Fruit fly (Drosophila melanogaster) whole organism, embryonic: ENCODE measurements around the gene CG42758.

ENCODE experiments used
- ATbp ChIP-seq: fragments of 200-800 bp; sonication (Bioruptor generic); optimal IDR thresholded peaks from 2 replicates; lab custom pipeline; 2017; ENCODE audit warnings: missing biosample characterization, mild to moderate bottlenecking, missing genetic modification characterization, missing genetic modification reagents
- Adf1 ChIP-seq: fragments of 200-800 bp; sonication (Bioruptor generic); IDR thresholded peaks from 2 replicates; pipeline ENCODE4 v1.3.6; 2022; ENCODE audit warnings: missing biosample characterization, missing genetic modification characterization
- Atf6 ChIP-seq: fragments of 200-800 bp; sonication (Bioruptor generic); IDR thresholded peaks from 2 replicates; pipeline ENCODE4 v1.3.6; 2022; ENCODE audit warnings: missing biosample characterization, missing genetic modification characterization
- Blimp-1 ChIP-seq: fragments of 200-800 bp; sonication (Bioruptor generic); optimal IDR thresholded peaks from 3 replicates; lab custom pipeline; 2018; ENCODE audit warnings: missing biosample characterization, missing genetic modification characterization, mild to moderate bottlenecking, moderate library complexity, missing genetic modification reagents
- C15 ChIP-seq: fragments of 200-800 bp; sonication (Bioruptor generic); IDR thresholded peaks from 3 replicates; pipeline ENCODE4 v1.3.6; 2022; ENCODE audit warnings: missing biosample characterization, missing genetic modification characterization
- CG10431 ChIP-seq: fragments of 200-800 bp; sonication (Bioruptor generic); optimal IDR thresholded peaks from 3 replicates; lab custom pipeline; 2018; ENCODE audit warnings: missing biosample characterization, mild to moderate bottlenecking, missing genetic modification characterization
- CG12391 ChIP-seq: fragments of 200-800 bp; sonication (Bioruptor generic); optimal IDR thresholded peaks from 3 replicates; lab custom pipeline; 2018; ENCODE audit warnings: missing biosample characterization, mild to moderate bottlenecking, missing genetic modification characterization, moderate library complexity
- CG15011 ChIP-seq: fragments of 200-800 bp; sonication (Bioruptor generic); optimal IDR thresholded peaks from 3 replicates; lab custom pipeline; 2018; ENCODE audit warnings: missing biosample characterization, mild to moderate bottlenecking, missing genetic modification characterization
- CG15479 ChIP-seq: fragments of 200-800 bp; sonication (Bioruptor generic); optimal IDR thresholded peaks from 3 replicates; lab custom pipeline; 2019; ENCODE audit warnings: missing biosample characterization, mild to moderate bottlenecking, missing genetic modification characterization, moderate library complexity
- CG15514 ChIP-seq: fragments of 200-800 bp; sonication (Bioruptor generic); optimal IDR thresholded peaks from 3 replicates; lab custom pipeline; 2017; ENCODE audit warnings: missing biosample characterization, missing genetic modification characterization, mild to moderate bottlenecking, moderate library complexity, missing genetic modification reagents
- CG15601 ChIP-seq: fragments of 200-800 bp; sonication (Bioruptor generic); optimal IDR thresholded peaks from 3 replicates; lab custom pipeline; 2019; ENCODE audit warnings: missing biosample characterization, mild to moderate bottlenecking, missing genetic modification characterization, moderate library complexity
- CG17361 ChIP-seq: fragments of 200-800 bp; sonication (Bioruptor generic); IDR thresholded peaks from 3 replicates; pipeline ENCODE4 v1.3.6; 2022; ENCODE audit warnings: missing biosample characterization, missing genetic modification characterization
- CG17612 ChIP-seq: fragments of 200-800 bp; sonication (Bioruptor generic); IDR thresholded peaks from 2 replicates; pipeline ENCODE4 v1.3.6; 2022; ENCODE audit warnings: missing biosample characterization, missing genetic modification characterization
- CG18262 ChIP-seq: fragments of 200-800 bp; optimal IDR thresholded peaks from 3 replicates; lab custom pipeline; 2019; ENCODE audit warnings: missing biosample characterization, mild to moderate bottlenecking, missing genetic modification characterization, moderate library complexity
- CG18619 ChIP-seq: fragments of 200-800 bp; sonication (Bioruptor generic); optimal IDR thresholded peaks from 3 replicates; lab custom pipeline; 2017; ENCODE audit warnings: missing biosample characterization, mild to moderate bottlenecking, missing genetic modification characterization
- CG2129 ChIP-seq: fragments of 200-800 bp; sonication (Bioruptor generic); IDR thresholded peaks from 2 replicates; pipeline ENCODE4 v1.3.6; 2022; ENCODE audit warnings: missing biosample characterization, missing genetic modification characterization; ENCODE audit not compliant: partially characterized antibody
- CG2712 ChIP-seq: fragments of 200-800 bp; optimal IDR thresholded peaks from 3 replicates; lab custom pipeline; 2019; ENCODE audit warnings: missing biosample characterization, mild to moderate bottlenecking, missing genetic modification characterization, moderate library complexity
- CG31441 ChIP-seq: fragments of 200-800 bp; sonication (Bioruptor generic); IDR thresholded peaks from 2 replicates; pipeline ENCODE4 v1.3.6; 2022; ENCODE audit warnings: missing biosample characterization, missing genetic modification characterization
- CG5245 ChIP-seq: fragments of 200-800 bp; sonication (Bioruptor generic); optimal IDR thresholded peaks from 3 replicates; lab custom pipeline; 2016; ENCODE audit warnings: missing biosample characterization, missing genetic modification characterization
- CG6272 ChIP-seq: fragments of 200-800 bp; sonication (Bioruptor generic); IDR thresholded peaks from 2 replicates; pipeline ENCODE4 v1.3.6; 2022; ENCODE audit warnings: missing biosample characterization, missing genetic modification characterization
- CG9215 ChIP-seq: fragments of 200-800 bp; sonication (Bioruptor generic); IDR thresholded peaks from 2 replicates; pipeline ENCODE4 v1.3.6; 2022; ENCODE audit warnings: missing biosample characterization, missing genetic modification characterization
- D19A ChIP-seq: fragments of 200-800 bp; optimal IDR thresholded peaks from 3 replicates; lab custom pipeline; 2019; ENCODE audit warnings: missing biosample characterization, mild to moderate bottlenecking, missing genetic modification characterization, moderate library complexity
- Ets65A ChIP-seq: fragments of 200-800 bp; sonication (Bioruptor generic); peaks from one replicate; lab custom pipeline; 2016; ENCODE audit warnings: missing biosample characterization, missing genetic modification characterization
- HLHmδ ChIP-seq: fragments of 200-800 bp; sonication (Bioruptor generic); optimal IDR thresholded peaks from 2 replicates; lab custom pipeline; 2018; ENCODE audit warnings: missing biosample characterization, mild to moderate bottlenecking, missing genetic modification characterization, moderate library complexity
- Hey ChIP-seq: fragments of 200-800 bp; sonication (Bioruptor generic); optimal IDR thresholded peaks from 3 replicates; lab custom pipeline; 2018; ENCODE audit warnings: missing biosample characterization, mild to moderate bottlenecking, missing genetic modification characterization
- Kr ChIP-seq: fragments of 200-800 bp; sonication (Bioruptor generic); optimal IDR thresholded peaks from 2 replicates; lab custom pipeline; 2017; ENCODE audit warnings: missing biosample characterization, mild to moderate bottlenecking, missing genetic modification characterization
- NC2α ChIP-seq: fragments of 200-800 bp; sonication (Bioruptor generic); optimal IDR thresholded peaks from 2 replicates; lab custom pipeline; 2016; ENCODE audit warnings: missing biosample characterization, missing genetic modification characterization
- Ptx1 ChIP-seq: fragments of 200-800 bp; sonication (Bioruptor generic); IDR thresholded peaks from 2 replicates; pipeline ENCODE4 v1.3.6; 2022; ENCODE audit warnings: missing biosample characterization, missing genetic modification characterization
- Sox100B ChIP-seq: fragments of 200-800 bp; sonication (Bioruptor generic); optimal IDR thresholded peaks from 3 replicates; lab custom pipeline; 2018; ENCODE audit warnings: missing biosample characterization, mild to moderate bottlenecking, missing genetic modification characterization
- Sry-β ChIP-seq: fragments of 200-800 bp; sonication (Bioruptor generic); optimal IDR thresholded peaks from 2 replicates; lab custom pipeline; 2018; ENCODE audit warnings: missing biosample characterization, mild to moderate bottlenecking, missing genetic modification characterization, moderate library complexity
- YL-1 ChIP-seq: fragments of 200-800 bp; sonication (Bioruptor generic); optimal IDR thresholded peaks from 3 replicates; lab custom pipeline; 2017; ENCODE audit warnings: missing biosample characterization, mild to moderate bottlenecking, missing genetic modification characterization
- ato ChIP-seq: fragments of 200-800 bp; sonication (Bioruptor generic); IDR thresholded peaks from 2 replicates; pipeline ENCODE4 v1.3.6; 2022; ENCODE audit warnings: missing biosample characterization, missing genetic modification characterization; ENCODE audit not compliant: partially characterized antibody
- crol ChIP-seq: fragments of 200-800 bp; sonication (Bioruptor generic); IDR thresholded peaks from 2 replicates; pipeline ENCODE4 v1.3.6; 2022; ENCODE audit warnings: missing biosample characterization, missing genetic modification characterization
- dpn ChIP-seq, 2 experiments: fragments of 200-800 bp; sonication (Bioruptor generic); optimal IDR thresholded peaks; 3 replicates each; lab custom pipeline; 2016; ENCODE audit warnings: missing biosample characterization in 2 of 2, missing genetic modification characterization in 2 of 2
- gfzf ChIP-seq: fragments of 200-800 bp; sonication (Bioruptor generic); optimal IDR thresholded peaks from 2 replicates; lab custom pipeline; 2016; ENCODE audit warnings: missing biosample characterization, mild to moderate bottlenecking, missing genetic modification characterization, moderate library complexity
- h ChIP-seq: fragments of >200 bp; optimal IDR thresholded peaks from 2 replicates; lab custom pipeline; 2017
- lbe ChIP-seq: fragments of 200-800 bp; sonication (Bioruptor generic); optimal IDR thresholded peaks from 2 replicates; lab custom pipeline; 2016; ENCODE audit warnings: missing biosample characterization, mild to moderate bottlenecking, missing genetic modification characterization
- nmo ChIP-seq: fragments of 200-800 bp; sonication (Bioruptor generic); optimal IDR thresholded peaks from 2 replicates; lab custom pipeline; 2018; ENCODE audit warnings: missing biosample characterization, mild to moderate bottlenecking, missing genetic modification characterization, moderate library complexity
- oc ChIP-seq: fragments of 200-800 bp; sonication (Bioruptor generic); optimal IDR thresholded peaks from 2 replicates; lab custom pipeline; 2018; ENCODE audit warnings: missing biosample characterization, mild to moderate bottlenecking, missing genetic modification characterization, moderate library complexity
- sc ChIP-seq, 3 experiments: fragments of >200 bp in 2 of 3; fragments of 200-800 bp in 1 of 3; sonication (Bioruptor generic) in 1 of 3; optimal IDR thresholded peaks; 2 replicates in 2 of 3; 3 replicates in 1 of 3; lab custom pipeline; 2017; ENCODE audit warnings: mild to moderate bottlenecking in 1 of 3, missing biosample characterization in 1 of 3, missing genetic modification characterization in 1 of 3, missing genetic modification reagents in 1 of 3
- ttk ChIP-seq: fragments of 200-800 bp; sonication (Bioruptor generic); IDR thresholded peaks from 2 replicates; pipeline ENCODE4 v2.1.2; 2022; ENCODE audit warnings: missing biosample characterization, missing genetic modification characterization
- vfl ChIP-seq: fragments of 200-800 bp; sonication (Bioruptor generic); optimal IDR thresholded peaks from 2 replicates; lab custom pipeline; 2016; ENCODE audit warnings: missing biosample characterization, missing genetic modification characterization
- zen ChIP-seq: fragments of 200-800 bp; sonication (Bioruptor generic); optimal IDR thresholded peaks from 3 replicates; lab custom pipeline; 2018; ENCODE audit warnings: missing biosample characterization, mild to moderate bottlenecking, missing genetic modification characterization, moderate library complexity

CG42758 gene

DNA sequence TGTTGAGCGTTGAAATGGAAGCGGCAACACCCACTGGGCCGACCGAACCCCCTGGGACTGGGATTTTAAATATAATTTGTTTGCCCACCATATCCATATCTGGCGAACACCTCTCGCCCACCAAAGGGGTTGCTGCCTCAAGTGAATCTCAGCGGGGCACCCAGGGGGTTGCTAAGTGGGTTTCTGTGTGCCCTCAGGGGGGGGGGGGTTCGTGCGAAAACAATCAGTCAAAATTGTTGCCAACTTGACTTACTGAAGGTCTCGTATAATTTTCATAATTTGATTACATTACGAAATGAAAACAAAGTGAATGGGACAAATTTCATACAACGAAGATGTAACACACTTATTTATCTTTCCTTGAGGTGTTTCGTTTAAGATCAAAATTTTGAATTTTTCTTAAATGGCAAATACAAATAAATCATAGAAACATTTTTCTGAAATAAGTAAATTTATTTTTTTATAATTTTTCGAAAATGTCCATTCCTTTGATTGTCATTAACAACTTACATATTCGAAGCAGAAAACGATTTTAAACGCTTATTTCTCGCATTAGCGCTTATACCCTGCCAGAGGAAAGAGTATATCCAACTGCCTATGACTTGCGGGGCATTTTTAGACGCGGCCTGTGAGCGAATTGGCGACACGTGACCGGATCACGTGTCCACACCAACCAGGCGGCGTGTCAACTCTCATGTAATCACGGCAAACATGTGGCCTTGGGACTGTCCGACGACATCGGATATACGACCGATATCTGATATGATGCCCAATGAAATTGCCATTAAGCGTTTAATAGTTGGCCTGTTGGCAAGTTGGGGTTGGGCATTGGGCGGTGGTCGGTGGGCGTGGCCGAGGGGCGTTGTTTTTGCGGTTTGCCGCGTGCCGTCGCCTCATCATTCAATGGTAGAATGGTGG is 2.6 kb downstream of the CG42758 start (continued):
- TF ChIP-seq Atf6 (GFP tag; lab: Robert Waterston, UW) (no peak), CG15479 (GFP tag; lab: Kevin White, UChicago) (no peak), Sry-β (GFP tag; lab: Kevin White, UChicago) (no peak), CG2712 (tag; lab: Kevin White, UChicago) (peak; percentile 30), lbe (GFP tag; lab: Kevin White, UChicago) (no peak), C15 (GFP tag; lab: Robert Waterston, UW) (no peak), CG17612 (no peak), YL-1 (GFP tag; lab: Kevin White, UChicago) (no peak), h (lab: Kevin White, UChicago) (no peak), D19A (peak; percentile 95), nmo (GFP tag; lab: Kevin White, UChicago) (peak; percentile 2), HLHmδ (no peak), Hey (tag; lab: Kevin White, UChicago) (peak; percentile 97), CG5245 (GFP tag; lab: Kevin White, UChicago) (no peak), ttk (GFP tag; lab: Robert Waterston, UW) (0 out of 2 replicates have a peak, but pooled peaks have one; percentile 17), Adf1 (GFP tag; lab: Robert Waterston, UW) (no peak), oc (tag; lab: Kevin White, UChicago) (peak; percentile 7), dpn (GFP tag; optimal IDR thresholded peaks at IDR 0.05; lab: Kevin White, UChicago) (no peak), CG18619 (GFP tag; lab: Kevin White, UChicago) (no peak), sc (optimal IDR thresholded peaks at IDR 0.05; lab: Kevin White, UChicago) (no peak), sc (GFP tag; optimal IDR thresholded peaks at IDR 0.05; lab: Kevin White, UChicago) (no peak), ato (GFP tag; lab: Robert Waterston, UW) (no peak), zen (no peak), crol (GFP tag; lab: Robert Waterston, UW) (peak; percentile 62), CG17361 (GFP tag; lab: Robert Waterston, UW) (peak; percentile 38; the same call in 1 of the 3 replicates), CG15601 (tag; lab: Kevin White, UChicago) (no peak), CG10431 (GFP tag; lab: Kevin White, UChicago) (no peak), CG15514 (GFP tag; lab: Kevin White, UChicago) (no peak), gfzf (no peak), Ets65A (GFP tag; lab: Kevin White, UChicago) (no peak), CG31441 (GFP tag; lab: Robert Waterston, UW) (0 out of 2 replicates have a peak, but pooled peaks have one; percentile 33), Blimp-1 (GFP tag; lab: Kevin White, UChicago) (no peak), CG2129 (GFP tag; lab: Robert Waterston, UW) (no peak), Ptx1 (GFP tag; lab: Robert Waterston, UW) (no peak), CG9215 (GFP tag; lab: Robert Waterston, UW) (no peak), CG15011 (GFP tag; lab: Kevin White, UChicago) (no peak), ATbp (GFP tag; lab: Kevin White, UChicago) (peak; percentile 6), NC2α (GFP tag; lab: Kevin White, UChicago) (no peak), Kr (GFP tag; lab: Kevin White, UChicago) (no peak), CG12391 (tag; lab: Kevin White, UChicago) (no peak), vfl (GFP tag; lab: Kevin White, UChicago) (no peak), Sox100B (GFP tag; lab: Kevin White, UChicago) (peak; percentile 1), CG18262 (tag; lab: Kevin White, UChicago) (peak; percentile 13), CG6272 (GFP tag; lab: Robert Waterston, UW) (no peak)
